Worm (Caenorhabditis elegans) whole organism, L4/young adult: ENCODE results near the gene F02C12.1.

Experiments used
- dao-5 ChIP-seq: sonication (generic microtip); optimal IDR thresholded peaks from 2 replicates; lab custom pipeline; 2016; ENCODE audit warnings: missing genotype, missing genetic modification characterization, moderate library complexity, missing compliant biosample characterization
- him-1 ChIP-seq: sonication (generic microtip); optimal IDR thresholded peaks from 2 replicates; lab custom pipeline; 2016; ENCODE audit warnings: missing genotype, missing genetic modification reagents, missing genetic modification characterization, missing compliant biosample characterization

DNA sequence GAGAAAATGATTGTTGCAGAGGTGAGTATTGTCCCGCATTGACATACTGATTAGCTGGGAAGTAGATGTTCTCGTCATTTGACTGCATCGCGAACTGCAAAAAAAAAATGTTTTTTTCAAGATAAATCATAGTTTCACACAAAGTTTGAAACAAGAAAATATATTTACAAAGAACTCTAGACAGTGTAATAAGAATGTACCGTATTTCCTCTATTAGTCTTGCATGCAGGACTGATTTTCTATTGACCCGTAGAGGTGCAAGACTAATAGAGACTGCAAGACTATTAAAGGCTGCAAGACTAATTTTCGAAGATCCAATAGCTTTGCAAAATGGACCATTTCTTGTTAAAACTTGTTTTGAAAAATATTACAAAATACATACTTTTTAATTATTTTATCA, 21.5 kb downstream of the F02C12.1 start, which contains the start of gene fkh-3:
- TF ChIP-seq him-1 (tag; lab: Kevin White, UChicago) (no peak), dao-5 (tag; lab: Kevin White, UChicago) (no peak)
